Worm (Caenorhabditis elegans): ENCODE results near the gene asp-17.

DNA sequence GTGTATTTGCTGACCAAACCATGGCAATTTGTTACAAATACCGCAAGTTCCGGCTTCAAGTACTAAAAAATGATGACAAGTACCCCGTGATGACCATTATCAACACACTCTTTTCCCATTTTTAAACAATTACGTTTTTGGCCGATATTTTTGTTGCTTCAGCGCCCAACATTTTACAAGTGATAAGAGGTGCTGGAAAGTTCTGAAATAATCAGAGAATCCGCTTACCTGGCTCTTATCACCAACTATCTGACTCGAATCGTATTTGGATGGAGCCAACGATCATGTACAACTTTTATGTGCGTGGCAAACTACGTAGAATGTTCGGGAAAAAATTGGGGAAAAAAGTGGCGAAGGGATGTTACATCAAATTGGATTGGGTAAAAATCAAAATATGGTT, 16.2 kb upstream of the asp-17 start:
- TF ChIP-seq F13C5.2 (tag; optimal IDR thresholded peaks at IDR 0.05) (no peak), ama-1 (optimal IDR thresholded peaks at IDR 0.05) (no peak), sea-1 (GFP tag; conservative IDR thresholded peaks at IDR 0.05) (no peak), ceh-13 (GFP tag; optimal IDR thresholded peaks at IDR 0.05) (no peak), scrt-1 (GFP tag; IDR thresholded peaks at IDR 0.05) (no peak), tbx-11 (GFP tag; IDR thresholded peaks at IDR 0.05) (no peak), ceh-36 (tag; optimal IDR thresholded peaks at IDR 0.05) (no peak), aly-1 (tag; optimal IDR thresholded peaks at IDR 0.05) (no peak), hmg-4 (GFP tag; optimal IDR thresholded peaks at IDR 0.05) (no peak), tra-4 (tag; optimal IDR thresholded peaks at IDR 0.05) (no peak)
